Fruit fly (Drosophila melanogaster) whole organism, larva: ENCODE results near the gene CG32650.

Source experiments
- noc ChIP-seq: fragments of 200-800 bp; sonication (Bioruptor generic); optimal IDR thresholded peaks from 3 replicates; lab custom pipeline; 2019; ENCODE audit warnings: missing biosample characterization, mild to moderate bottlenecking, missing genetic modification characterization, moderate library complexity

The CG32650 gene

dm6 chrX:12886543-12886942, 11.9 kb downstream of the CG32650 start:
- no peak for TF ChIP-seq noc (tag; lab: Kevin White, UChicago)

DNA sequence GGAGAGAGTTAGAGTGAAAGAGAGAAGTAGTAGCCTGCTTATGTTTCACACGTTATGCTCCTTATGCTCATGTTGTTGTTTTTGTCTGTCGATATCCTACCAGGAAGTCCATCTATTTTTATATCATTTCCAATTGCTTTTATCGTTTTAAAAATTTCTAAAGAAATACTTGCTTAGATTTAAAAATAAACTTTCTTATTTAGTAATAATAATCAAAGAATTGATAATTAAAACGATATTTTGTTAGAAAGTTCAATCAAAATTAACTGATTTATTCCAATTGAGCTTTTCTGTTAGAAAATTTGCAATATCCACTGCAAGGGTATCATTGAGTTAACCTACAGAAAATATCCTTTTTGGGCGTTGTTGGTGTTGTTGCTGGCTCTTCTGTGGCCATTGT, 28.6 kb downstream of the CG32650 start:
- no peak for TF ChIP-seq noc (tag; lab: Kevin White, UChicago)

- no peak for TF ChIP-seq noc (tag; lab: Kevin White, UChicago)
Observed at dm6 chrX:12868605-12869004, 29.9 kb downstream of the CG32650 start.

DNA sequence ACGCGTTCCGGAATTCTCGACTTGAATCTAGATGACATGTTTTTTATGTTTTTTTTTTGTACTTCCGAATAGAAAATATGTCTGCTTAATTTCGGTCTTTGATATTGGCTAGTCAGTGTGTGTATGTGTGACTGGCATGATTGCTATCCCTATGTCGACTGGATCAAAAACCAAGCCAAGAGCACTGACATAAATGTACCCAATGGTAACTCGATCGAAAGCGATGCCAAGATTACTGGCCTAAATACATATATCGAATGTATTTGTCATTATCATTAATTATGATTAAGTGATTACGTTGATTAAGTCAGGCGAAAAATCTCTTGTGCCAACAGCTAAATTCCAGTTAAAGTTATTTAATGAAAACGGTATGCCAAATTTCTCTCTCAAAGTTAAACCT, 40.8 kb downstream of the CG32650 start, which contains the start of gene CG4661:
Gene CG4661, minus strand, starts transcription at position 101 of the 400 bp plus-strand sequence.
- no peak for TF ChIP-seq noc (tag; lab: Kevin White, UChicago)
